Fruit fly (Drosophila melanogaster): ENCODE measurements around the gene MFS10.
A peak's percentile ranks its signal among the peaks of the same experiment; 100 is the strongest.

The MFS10 gene

DNA sequence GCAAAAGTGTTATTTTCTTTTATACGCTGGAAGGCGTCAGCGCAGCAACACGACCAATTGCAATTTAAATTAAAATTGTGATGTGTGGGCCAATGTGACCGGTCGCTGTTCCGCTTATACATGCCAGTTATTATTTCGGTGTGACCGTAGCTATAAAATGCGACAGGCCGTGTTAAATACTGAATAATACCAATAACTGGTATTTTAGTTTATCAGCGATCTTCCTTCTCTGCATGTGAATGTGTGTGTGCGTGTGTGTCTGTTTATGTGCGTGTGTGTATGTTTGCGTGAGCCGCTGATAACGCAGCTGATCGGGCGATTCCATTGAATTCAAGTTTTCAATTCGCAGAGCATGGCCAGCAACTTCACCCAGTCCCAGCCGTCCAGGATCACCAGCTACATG, at the start of gene MFS10, which contains the start of the genes CG32638 and CG15717:
Gene MFS10, plus strand, starts transcription at position 269 of the 403 bp plus-strand sequence.
Gene CG32638, minus strand, starts transcription at position 45 of the 403 bp plus-strand sequence.
Gene CG15717, plus strand, starts transcription at position 203 of the 403 bp plus-strand sequence.
- peak; percentile 78 for TF ChIP-seq stwl (tag; optimal IDR thresholded peaks at IDR 0.05)
- peak in 1 of 2 experiments; percentile 6 for TF ChIP-seq dpn (GFP tag; optimal IDR thresholded peaks at IDR 0.05)
- TF ChIP-seq CG33213 (GFP tag; optimal IDR thresholded peaks at IDR 0.05) = peak; percentile 60
- no peak for TF ChIP-seq H15 (GFP tag; IDR thresholded peaks at IDR 0.05)
- peak; percentile 54 for TF ChIP-seq BEAF-32 (GFP tag; optimal IDR thresholded peaks at IDR 0.05)
- peak; percentile 20 for TF ChIP-seq caup (GFP tag; optimal IDR thresholded peaks at IDR 0.05; ENCODE audit: severe bottlenecking)
- TF ChIP-seq CG3995 (GFP tag; optimal IDR thresholded peaks at IDR 0.05) = peak; percentile 2
- TF ChIP-seq CG31441 (GFP tag; IDR thresholded peaks at IDR 0.05) = 0 out of 2 replicates have a peak, but pooled peaks have one; percentile 31
- peak in 1 of 3 experiments; percentile 64 for TF ChIP-seq Stat92E (GFP tag; optimal IDR thresholded peaks at IDR 0.05)
- no peak for TF ChIP-seq CG17385 (GFP tag; optimal IDR thresholded peaks at IDR 0.05)
- TF ChIP-seq unpg (GFP tag; optimal IDR thresholded peaks at IDR 0.05) = peak; percentile 21
- peak; percentile 43; the same call in 1 of the 2 replicates for TF ChIP-seq Bgb (GFP tag; IDR thresholded peaks at IDR 0.05; ENCODE audit: partially characterized antibody)
- peak; percentile 85 for TF ChIP-seq CG1603 (tag; optimal IDR thresholded peaks at IDR 0.05)
- peak; percentile 32 for TF ChIP-seq zen (tag; optimal IDR thresholded peaks at IDR 0.05)
- TF ChIP-seq phol (tag; optimal IDR thresholded peaks at IDR 0.05) = peak; percentile 28
- TF ChIP-seq Ets97D (GFP tag; optimal IDR thresholded peaks at IDR 0.05) = peak; percentile 85
- peak; percentile 0 for TF ChIP-seq CG7839 (tag; optimal IDR thresholded peaks at IDR 0.05)
- no peak for TF ChIP-seq CG10462 (GFP tag; optimal IDR thresholded peaks at IDR 0.05)
- peak; percentile 37 for TF ChIP-seq CG14710 (tag; optimal IDR thresholded peaks at IDR 0.05)
- TF ChIP-seq sd (tag; optimal IDR thresholded peaks at IDR 0.05) = peak; percentile 59
- TF ChIP-seq CG15269 (tag; optimal IDR thresholded peaks at IDR 0.05) = peak; percentile 10
- TF ChIP-seq CG8765 (GFP tag; IDR thresholded peaks at IDR 0.05) = 0 out of 2 replicates have a peak, but pooled peaks have one; percentile 23
- peak; percentile 88 for TF ChIP-seq bigmax (GFP tag; optimal IDR thresholded peaks at IDR 0.05)
- peak; percentile 64 for TF ChIP-seq ftz-f1 (GFP tag; optimal IDR thresholded peaks at IDR 0.05)
- TF ChIP-seq YL-1 (GFP tag; optimal IDR thresholded peaks at IDR 0.05) = peak; percentile 9
- peak; percentile 9 for TF ChIP-seq Deaf1 (tag; optimal IDR thresholded peaks at IDR 0.05)
- TF ChIP-seq Med (GFP tag) = peak; percentile 91
- peak in 1 of 2 experiments; percentile 43 for TF ChIP-seq Pdp1 (GFP tag; optimal IDR thresholded peaks at IDR 0.05)
- peak; percentile 24 for TF ChIP-seq CG12391 (tag; optimal IDR thresholded peaks at IDR 0.05)
- TF ChIP-seq Spps (tag; optimal IDR thresholded peaks at IDR 0.05) = no peak
- 0 out of 3 replicates have a peak, but pooled peaks have one; percentile 20 for TF ChIP-seq CG16813 (GFP tag; IDR thresholded peaks at IDR 0.05; ENCODE audit: partially characterized antibody)
- TF ChIP-seq CG1024 (GFP tag; IDR thresholded peaks at IDR 0.05) = no peak
- no peak for TF ChIP-seq trh (GFP tag; optimal IDR thresholded peaks at IDR 0.05)
- no peak for TF ChIP-seq disco-r (GFP tag; optimal IDR thresholded peaks at IDR 0.05)
- peak; percentile 56 for TF ChIP-seq trem (tag; optimal IDR thresholded peaks at IDR 0.05)
- peak; percentile 60 for TF ChIP-seq CG17829 (tag; optimal IDR thresholded peaks at IDR 0.05)
- TF ChIP-seq dysf (GFP tag; IDR thresholded peaks at IDR 0.05) = no peak
- TF ChIP-seq amos (GFP tag; IDR thresholded peaks at IDR 0.05; ENCODE audit: partially characterized antibody) = peak; percentile 52
- peak; percentile 27 for TF ChIP-seq NfI (GFP tag; optimal IDR thresholded peaks at IDR 0.05)
- peak; percentile 59 for TF ChIP-seq CG13287 (GFP tag; IDR thresholded peaks at IDR 0.05; ENCODE audit: partially characterized antibody)
- TF ChIP-seq CG8290 (GFP tag; optimal IDR thresholded peaks at IDR 0.05) = peak; percentile 17
- TF ChIP-seq CG8290 (tag; optimal IDR thresholded peaks at IDR 0.05) = peak in 1 of 2 experiments; percentile 86
- no peak for TF ChIP-seq CG14441 (GFP tag; IDR thresholded peaks at IDR 0.05)
- no peak for TF ChIP-seq pnt (GFP tag; optimal IDR thresholded peaks at IDR 0.05)
- TF ChIP-seq CG3847 (GFP tag; IDR thresholded peaks at IDR 0.05) = peak; percentile 38
- TF ChIP-seq twi (tag; optimal IDR thresholded peaks at IDR 0.05) = no peak
- TF ChIP-seq CG15601 (tag; optimal IDR thresholded peaks at IDR 0.05) = peak; percentile 80
- peak; percentile 68 for TF ChIP-seq Opbp (GFP tag; IDR thresholded peaks at IDR 0.05; ENCODE audit: partially characterized antibody)
- peak; percentile 22 for TF ChIP-seq CG18619 (GFP tag; optimal IDR thresholded peaks at IDR 0.05)

All from whole organism, embryonic.